Fruit fly (Drosophila melanogaster): Measurements from ENCODE around the gene CG15452.

dm6 chrX:20731492-20731891 lies 14.3 kb downstream of the CG15452 start:
- TF ChIP-seq CG34367 (tag; optimal IDR thresholded peaks at IDR 0.05), result no peak
- TF ChIP-seq gl (tag; optimal IDR thresholded peaks at IDR 0.05), result no peak
- no peak for TF ChIP-seq CG14655 (GFP tag; optimal IDR thresholded peaks at IDR 0.05)
- no peak for TF ChIP-seq fd96Ca (GFP tag; IDR thresholded peaks at IDR 0.05)
- TF ChIP-seq rn (GFP tag; IDR thresholded peaks at IDR 0.05), result no peak
- no peak for TF ChIP-seq CG15710 (tag; optimal IDR thresholded peaks at IDR 0.05)
- TF ChIP-seq EcR (GFP tag; optimal IDR thresholded peaks at IDR 0.05), result no peak
